Fruit fly (Drosophila melanogaster): ENCODE data around the gene ATPsyngamma.

- TF ChIP-seq CG1620 (GFP tag; optimal IDR thresholded peaks at IDR 0.05): peak; percentile 62
- peak; percentile 84 for TF ChIP-seq CG7101 (tag; optimal IDR thresholded peaks at IDR 0.05)
- peak; percentile 69 for TF ChIP-seq ovo (GFP tag; optimal IDR thresholded peaks at IDR 0.05)
- TF ChIP-seq kay (GFP tag; ENCODE audit: borderline replicate concordance): no peak
- TF ChIP-seq cic (GFP tag; optimal IDR thresholded peaks at IDR 0.05): no peak
- TF ChIP-seq CG11617 (GFP tag; optimal IDR thresholded peaks at IDR 0.05): peak; percentile 88
- TF ChIP-seq tj (GFP tag; optimal IDR thresholded peaks at IDR 0.05): peak; percentile 63
- TF ChIP-seq bab1 (GFP tag; optimal IDR thresholded peaks at IDR 0.05): peak; percentile 59
- TF ChIP-seq CG5204 (GFP tag; optimal IDR thresholded peaks at IDR 0.05): peak; percentile 93
- peak; percentile 75 for TF ChIP-seq Hr96 (GFP tag; optimal IDR thresholded peaks at IDR 0.05)
- peak; percentile 83 for TF ChIP-seq CG12768 (GFP tag; optimal IDR thresholded peaks at IDR 0.05)
- peak; percentile 55 for TF ChIP-seq CG14711 (tag; optimal IDR thresholded peaks at IDR 0.05)
- peak; percentile 86 for TF ChIP-seq CG7045 (GFP tag; optimal IDR thresholded peaks at IDR 0.05)
- peak; percentile 66 for TF ChIP-seq Clk (GFP tag; optimal IDR thresholded peaks at IDR 0.05)
These were observed 24.9 kb upstream of the ATPsyngamma start for dm6 chr3R:29773833-29774324.

All from whole organism, adult.